Worm (Caenorhabditis elegans): Measurements from ENCODE around the gene sre-38.
A peak's percentile ranks its signal among the peaks of the same experiment; 100 is the strongest.

sre-38 gene

DNA sequence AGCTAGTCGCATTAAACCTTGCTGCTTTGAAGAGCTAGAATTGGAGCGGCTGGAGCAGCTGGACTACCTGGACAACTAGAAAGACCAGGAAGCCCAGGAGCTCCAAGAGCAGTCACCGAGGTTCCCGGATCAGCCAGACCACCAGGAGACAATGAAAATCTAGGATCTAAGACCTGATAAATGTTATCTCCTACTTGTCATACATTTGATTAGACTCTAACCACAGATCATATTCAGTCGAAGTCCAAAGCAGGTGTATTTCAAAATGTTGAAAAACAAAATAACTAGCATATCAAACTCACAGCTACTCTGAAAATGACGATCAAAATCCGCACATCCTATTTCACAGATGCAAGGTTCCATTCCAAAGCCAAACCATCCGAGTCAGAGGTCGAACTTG lies 34.6 kb downstream of the sre-38 start, which contains the start of gene srz-6:
TSS of gene srz-6 (plus strand) at position 301 of the 400 bp plus-strand sequence.
- TF ChIP-seq cnd-1 (tag; optimal IDR thresholded peaks at IDR 0.05) (no peak), mls-2 (tag; optimal IDR thresholded peaks at IDR 0.05) (no peak), zip-8 (tag; optimal IDR thresholded peaks at IDR 0.05) (no peak), flh-1 (GFP tag; optimal IDR thresholded peaks at IDR 0.05) (no peak), elt-1 (tag; optimal IDR thresholded peaks at IDR 0.05; ENCODE audit: borderline replicate concordance, insufficient read depth) (no peak), mab-5 (tag; optimal IDR thresholded peaks at IDR 0.05) (no peak), nhr-237 (tag; optimal IDR thresholded peaks at IDR 0.05) (no peak), ceh-39 (tag; optimal IDR thresholded peaks at IDR 0.05) (no peak), unc-120 (tag; optimal IDR thresholded peaks at IDR 0.05; ENCODE audit: poor library complexity, severe bottlenecking) (no peak), drap-1 (GFP tag; optimal IDR thresholded peaks at IDR 0.05) (no peak), tbx-8 (GFP tag; optimal IDR thresholded peaks at IDR 0.05) (no peak), bed-3 (GFP tag; optimal IDR thresholded peaks at IDR 0.05) (no peak), pha-4 (tag; optimal IDR thresholded peaks at IDR 0.05) (no peak), lsy-2 (tag; optimal IDR thresholded peaks at IDR 0.05) (no peak), mep-1 (tag; optimal IDR thresholded peaks at IDR 0.05) (no peak), nhr-28 (tag; optimal IDR thresholded peaks at IDR 0.05) (no peak)

DNA sequence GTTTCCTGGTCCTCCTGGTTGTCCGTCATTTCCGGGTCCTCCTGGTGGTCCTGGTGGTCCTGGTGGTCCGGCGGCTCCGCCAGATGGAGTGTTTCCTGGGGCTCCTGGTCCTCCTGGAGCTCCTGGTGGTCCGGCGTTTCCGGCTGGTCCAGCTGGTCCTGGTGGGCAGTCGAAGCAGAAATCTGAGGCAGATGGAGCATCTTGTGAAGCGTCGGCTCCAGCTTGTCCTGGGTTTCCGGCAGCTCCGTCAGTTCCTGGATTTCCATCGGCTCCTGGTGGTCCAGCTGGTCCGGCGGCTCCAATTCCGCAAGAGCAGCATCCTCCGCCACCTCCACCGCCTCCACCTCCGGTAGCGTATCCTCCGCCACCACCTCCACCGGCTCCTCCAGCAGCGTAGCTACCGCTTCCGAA lies 36.7 kb downstream of the sre-38 start:
- TF ChIP-seq ztf-11 (tag; optimal IDR thresholded peaks at IDR 0.05) (no peak), ceh-39 (tag; optimal IDR thresholded peaks at IDR 0.05) (no peak), mls-2 (tag; optimal IDR thresholded peaks at IDR 0.05) (no peak), unc-120 (tag; optimal IDR thresholded peaks at IDR 0.05; ENCODE audit: poor library complexity, severe bottlenecking) (no peak), pha-4 (tag; optimal IDR thresholded peaks at IDR 0.05) (no peak), nhr-76 (tag; optimal IDR thresholded peaks at IDR 0.05) (no peak), sem-2 (GFP tag; optimal IDR thresholded peaks at IDR 0.05) (no peak), cnd-1 (tag; optimal IDR thresholded peaks at IDR 0.05) (no peak), nhr-2 (tag; optimal IDR thresholded peaks at IDR 0.05) (no peak), zip-8 (tag; optimal IDR thresholded peaks at IDR 0.05) (no peak)

DNA sequence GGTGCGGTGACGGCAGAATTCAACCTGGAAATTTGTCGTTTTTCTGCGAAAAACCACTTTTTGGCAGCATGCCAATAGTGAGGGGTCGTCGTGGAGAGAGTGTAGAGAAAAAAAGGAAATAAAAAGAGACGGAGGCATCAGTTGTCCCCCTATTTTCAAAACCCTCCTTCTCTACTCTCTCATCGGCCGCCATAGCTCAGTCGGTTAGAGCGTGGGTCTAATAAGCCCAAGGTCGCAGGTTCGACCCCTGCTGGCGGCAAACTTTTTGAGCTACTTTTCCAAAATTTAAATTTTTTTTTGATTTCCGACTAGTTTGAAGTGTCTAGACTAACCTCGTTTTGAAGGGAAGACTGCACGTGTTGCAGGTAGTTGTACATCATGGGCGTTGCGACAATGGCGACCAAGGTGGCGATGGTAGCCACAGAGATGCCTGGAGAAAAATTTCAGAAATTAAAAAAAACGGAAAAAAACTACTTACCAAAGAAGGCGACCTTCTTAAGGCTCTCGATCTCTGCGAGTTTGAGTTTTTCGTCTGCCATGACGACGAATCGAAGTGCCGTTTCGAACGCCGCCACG lies 37.3 kb downstream of the sre-38 start, which contains the start of gene col-85:
TSS of gene col-85 (minus strand) at position 540 of the 576 bp plus-strand sequence.
- TF ChIP-seq lin-13 (tag; optimal IDR thresholded peaks at IDR 0.05), result peak; percentile 15
- no peak for TF ChIP-seq nhr-2 (tag; optimal IDR thresholded peaks at IDR 0.05)
- TF ChIP-seq hlh-1 (tag; optimal IDR thresholded peaks at IDR 0.05), result no peak
- TF ChIP-seq mls-2 (tag; optimal IDR thresholded peaks at IDR 0.05), result peak; percentile 98
- TF ChIP-seq unc-120 (tag; optimal IDR thresholded peaks at IDR 0.05; ENCODE audit: poor library complexity, severe bottlenecking), result peak; percentile 94
- TF ChIP-seq nhr-28 (tag; optimal IDR thresholded peaks at IDR 0.05), result peak; percentile 72
- TF ChIP-seq nhr-12 (tag; optimal IDR thresholded peaks at IDR 0.05), result peak; percentile 38
- peak; percentile 95 for TF ChIP-seq M03D4.4 (tag; optimal IDR thresholded peaks at IDR 0.05)
- no peak for TF ChIP-seq nhr-76 (tag; optimal IDR thresholded peaks at IDR 0.05)
- peak; percentile 91 for TF ChIP-seq lin-32 (GFP tag; optimal IDR thresholded peaks at IDR 0.05)
- TF ChIP-seq ceh-39 (tag; optimal IDR thresholded peaks at IDR 0.05), result peak; percentile 1
- TF ChIP-seq pha-4 (tag; optimal IDR thresholded peaks at IDR 0.05), result peak; percentile 18
- TF ChIP-seq unc-62 (GFP tag; optimal IDR thresholded peaks at IDR 0.05), result peak; percentile 23
- TF ChIP-seq tbx-8 (GFP tag; optimal IDR thresholded peaks at IDR 0.05), result peak; percentile 91
- TF ChIP-seq cnd-1 (tag; optimal IDR thresholded peaks at IDR 0.05), result peak; percentile 89
- TF ChIP-seq mab-5 (tag; optimal IDR thresholded peaks at IDR 0.05), result peak; percentile 49
- TF ChIP-seq snpc-4 (tag; optimal IDR thresholded peaks at IDR 0.05), result no peak
- TF ChIP-seq sem-2 (GFP tag; optimal IDR thresholded peaks at IDR 0.05), result peak; percentile 86
- peak; percentile 10 for TF ChIP-seq elt-1 (tag; optimal IDR thresholded peaks at IDR 0.05; ENCODE audit: borderline replicate concordance, insufficient read depth)
- peak; percentile 50 for TF ChIP-seq unc-39 (tag; optimal IDR thresholded peaks at IDR 0.05)
- peak; percentile 45 for TF ChIP-seq nhr-237 (tag; optimal IDR thresholded peaks at IDR 0.05)
- TF ChIP-seq zip-8 (tag; optimal IDR thresholded peaks at IDR 0.05), result no peak
- TF ChIP-seq sptf-1 (tag; optimal IDR thresholded peaks at IDR 0.05), result peak; percentile 97
- peak; percentile 40 for TF ChIP-seq ztf-11 (tag; optimal IDR thresholded peaks at IDR 0.05)
- no peak for TF ChIP-seq blmp-1 (tag; optimal IDR thresholded peaks at IDR 0.05)
- peak; percentile 96 for TF ChIP-seq ceh-83 (GFP tag; optimal IDR thresholded peaks at IDR 0.05)
- TF ChIP-seq ces-1 (GFP tag; optimal IDR thresholded peaks at IDR 0.05), result peak; percentile 47
- peak; percentile 94 for TF ChIP-seq ham-2 (GFP tag; optimal IDR thresholded peaks at IDR 0.05)
- peak; percentile 58 for TF ChIP-seq mep-1 (tag; optimal IDR thresholded peaks at IDR 0.05)
- TF ChIP-seq drap-1 (GFP tag; optimal IDR thresholded peaks at IDR 0.05), result peak; percentile 94
- peak; percentile 94 for TF ChIP-seq ceh-43 (GFP tag; optimal IDR thresholded peaks at IDR 0.05)
- peak; percentile 4 for TF ChIP-seq elt-3 (tag; optimal IDR thresholded peaks at IDR 0.05)
- TF ChIP-seq flh-1 (GFP tag; optimal IDR thresholded peaks at IDR 0.05), result peak; percentile 92
- peak; percentile 94 for TF ChIP-seq bed-3 (GFP tag; optimal IDR thresholded peaks at IDR 0.05)
- peak; percentile 48 for TF ChIP-seq lsy-2 (tag; optimal IDR thresholded peaks at IDR 0.05)
